Fruit fly (Drosophila melanogaster) whole organism, adult: Measurements from ENCODE around the gene snz.

Source experiments
- bab1 ChIP-seq: fragments of 200-800 bp; sonication (Bioruptor generic); optimal IDR thresholded peaks from 3 replicates; lab custom pipeline; 2019; ENCODE audit warnings: missing biosample characterization, mild to moderate bottlenecking, missing genetic modification characterization, moderate library complexity
- pad ChIP-seq: fragments of 200-800 bp; sonication (Bioruptor generic); optimal IDR thresholded peaks from 3 replicates; lab custom pipeline; 2017; ENCODE audit warnings: missing biosample characterization, missing genetic modification characterization, mild to moderate bottlenecking, moderate library complexity, missing genetic modification reagents

DNA sequence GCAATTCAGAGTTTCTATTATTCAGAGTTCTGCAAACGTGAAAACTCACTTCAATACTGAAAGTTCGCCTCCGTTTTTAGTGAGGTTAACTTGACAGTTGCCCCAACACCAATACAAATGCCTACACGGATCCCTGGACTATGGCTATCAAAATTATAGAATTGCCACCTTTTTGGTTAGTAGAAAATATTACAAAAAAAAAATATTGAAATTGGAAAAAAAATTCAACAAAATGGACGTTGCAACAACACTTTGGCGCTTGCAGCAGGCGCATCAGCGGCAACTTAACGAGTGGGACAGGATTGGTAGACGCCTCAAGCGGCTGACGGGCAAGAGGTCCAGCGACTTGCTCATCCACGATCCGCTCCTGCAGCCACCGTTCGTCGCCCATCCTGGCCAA is 44.0 kb downstream of the snz start, which contains the start of the genes CG15332 and CG15330:
- TF ChIP-seq bab1: no peak
- no peak for TF ChIP-seq pad (GFP tag; lab: Kevin White, UChicago)
